Fruit fly (Drosophila melanogaster) whole organism, adult: ENCODE data around the gene HP1D3csd.

Source experiments
- CG11617 ChIP-seq: fragments of 200-800 bp; sonication (Bioruptor generic); optimal IDR thresholded peaks from 2 replicates; lab custom pipeline; 2017; ENCODE audit warnings: mild to moderate bottlenecking, missing biosample characterization, missing genetic modification reagents, missing genetic modification characterization
- CG12768 ChIP-seq: fragments of 200-800 bp; sonication (Bioruptor generic); optimal IDR thresholded peaks from 2 replicates; lab custom pipeline; 2017; ENCODE audit warnings: missing biosample characterization, missing genetic modification characterization, mild to moderate bottlenecking, moderate library complexity, missing genetic modification reagents
- CG14711 ChIP-seq: fragments of 200-800 bp; sonication (Bioruptor generic); optimal IDR thresholded peaks from 2 replicates; lab custom pipeline; 2018; ENCODE audit warnings: missing biosample characterization, mild to moderate bottlenecking, missing genetic modification characterization, moderate library complexity
- CG1620 ChIP-seq: fragments of 200-800 bp; sonication (Bioruptor generic); optimal IDR thresholded peaks from 2 replicates; lab custom pipeline; 2016; ENCODE audit warnings: missing biosample characterization, missing genetic modification characterization
- CG33017 ChIP-seq: fragments of 200-800 bp; sonication (Bioruptor generic); optimal IDR thresholded peaks from 2 replicates; lab custom pipeline; 2018; ENCODE audit warnings: missing biosample characterization, mild to moderate bottlenecking, missing genetic modification characterization, moderate library complexity
- CG5204 ChIP-seq: fragments of 200-800 bp; sonication (Bioruptor generic); optimal IDR thresholded peaks from 2 replicates; lab custom pipeline; 2016; ENCODE audit warnings: missing biosample characterization, missing genetic modification characterization
- CG7045 ChIP-seq: fragments of 200-800 bp; sonication (Bioruptor generic); optimal IDR thresholded peaks from 2 replicates; lab custom pipeline; 2017; ENCODE audit warnings: missing biosample characterization, mild to moderate bottlenecking, missing genetic modification characterization
- CG7101 ChIP-seq: fragments of 200-800 bp; sonication (Bioruptor generic); optimal IDR thresholded peaks from 2 replicates; lab custom pipeline; 2018; ENCODE audit warnings: missing biosample characterization, mild to moderate bottlenecking, missing genetic modification characterization, moderate library complexity
- Clk ChIP-seq: fragments of 200-800 bp; sonication (Bioruptor generic); optimal IDR thresholded peaks from 2 replicates; lab custom pipeline; 2017; ENCODE audit warnings: missing biosample characterization, missing genetic modification characterization
- Crg-1 ChIP-seq: fragments of 200-800 bp; sonication (Bioruptor generic); optimal IDR thresholded peaks from 2 replicates; lab custom pipeline; 2016; ENCODE audit warnings: missing biosample characterization, missing genetic modification characterization
- Hr96 ChIP-seq: fragments of 200-800 bp; sonication (Bioruptor generic); optimal IDR thresholded peaks from 2 replicates; lab custom pipeline; 2016; ENCODE audit warnings: missing biosample characterization, missing genetic modification characterization
- Mnt ChIP-seq: fragments of 200-800 bp; sonication (Bioruptor generic); optimal IDR thresholded peaks from 2 replicates; lab custom pipeline; 2016; ENCODE audit warnings: missing biosample characterization, mild to moderate bottlenecking, missing genetic modification characterization
- bab1 ChIP-seq: fragments of 200-800 bp; sonication (Bioruptor generic); optimal IDR thresholded peaks from 3 replicates; lab custom pipeline; 2019; ENCODE audit warnings: missing biosample characterization, mild to moderate bottlenecking, missing genetic modification characterization, moderate library complexity
- cic ChIP-seq: fragments of 200-800 bp; sonication (Bioruptor generic); optimal IDR thresholded peaks from 2 replicates; lab custom pipeline; 2017; ENCODE audit warnings: missing biosample characterization, mild to moderate bottlenecking, missing genetic modification characterization, moderate library complexity
- cnc ChIP-seq, 2 experiments: fragments of >200 bp; optimal IDR thresholded peaks; 2 replicates each; lab custom pipeline; 2017
- kay ChIP-seq: fragments of 200-800 bp; sonication (Bioruptor generic); peaks from one replicate; lab custom pipeline; 2016; ENCODE audit warnings: missing biosample characterization, missing genetic modification characterization, borderline replicate concordance
- ovo ChIP-seq: fragments of 200-800 bp; sonication (Bioruptor generic); optimal IDR thresholded peaks from 2 replicates; lab custom pipeline; 2016; ENCODE audit warnings: missing biosample characterization, missing genetic modification characterization
- pad ChIP-seq: fragments of 200-800 bp; sonication (Bioruptor generic); optimal IDR thresholded peaks from 3 replicates; lab custom pipeline; 2017; ENCODE audit warnings: missing biosample characterization, missing genetic modification characterization, mild to moderate bottlenecking, moderate library complexity, missing genetic modification reagents
- tj ChIP-seq: fragments of 200-800 bp; sonication (Bioruptor generic); optimal IDR thresholded peaks from 3 replicates; lab custom pipeline; 2017; ENCODE audit warnings: missing biosample characterization, mild to moderate bottlenecking, missing genetic modification characterization, moderate library complexity
- toe ChIP-seq: fragments of 200-800 bp; sonication (Bioruptor generic); optimal IDR thresholded peaks from 2 replicates; lab custom pipeline; 2016; ENCODE audit warnings: missing biosample characterization, missing genetic modification characterization

Gene HP1D3csd

dm6 chrX:19165144-19166011, 24.6 kb upstream of the HP1D3csd start:
- TF ChIP-seq Mnt (GFP tag; lab: Kevin White, UChicago), result peak; percentile 3
- TF ChIP-seq toe, result no peak
- TF ChIP-seq CG14711 (tag; lab: Kevin White, UChicago), result no peak
- TF ChIP-seq CG12768, result no peak
- no peak for TF ChIP-seq cic
- TF ChIP-seq tj (GFP tag; lab: Kevin White, UChicago), result peak; percentile 53
- peak; percentile 20 for TF ChIP-seq ovo

DNA sequence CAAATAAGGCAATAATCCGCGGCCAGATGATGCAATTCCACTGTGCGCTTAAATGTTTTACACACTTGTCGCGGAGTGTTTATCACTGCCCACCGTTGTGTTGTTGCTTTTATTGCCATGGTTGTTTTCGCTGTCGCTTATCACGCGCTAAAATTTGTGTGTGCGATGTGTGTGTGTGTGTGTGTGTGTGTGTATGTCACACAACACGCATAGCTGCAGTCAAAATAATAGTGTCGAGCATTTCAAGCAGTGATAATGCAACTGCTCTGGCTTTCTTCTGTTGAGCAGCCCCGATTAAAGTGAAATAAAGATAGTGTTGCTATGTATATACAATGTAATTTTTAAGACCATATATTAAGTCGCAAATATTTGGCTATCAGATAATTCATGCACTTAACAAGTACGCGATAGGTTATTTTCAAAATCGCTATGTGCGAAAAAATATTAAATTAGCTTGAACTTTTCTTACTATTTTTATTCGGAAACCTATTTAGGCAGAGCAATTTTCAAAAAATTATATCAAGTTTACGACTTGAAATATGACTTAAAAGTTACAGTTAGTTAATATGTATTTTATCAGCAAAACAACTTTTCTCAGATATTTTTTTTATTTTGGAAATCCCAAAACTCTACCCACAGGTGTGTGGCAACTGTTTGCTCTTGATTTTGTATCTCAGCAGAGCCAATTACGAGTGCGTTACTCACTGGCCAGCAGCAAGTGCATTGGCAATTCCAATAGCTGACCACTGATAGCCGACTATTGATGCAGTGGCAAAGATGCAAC, 23.7 kb upstream of the HP1D3csd start:
- TF ChIP-seq CG14711 (tag; lab: Kevin White, UChicago) (peak; percentile 18), Hr96 (GFP tag; lab: Kevin White, UChicago) (peak; percentile 25), cnc (optimal IDR thresholded peaks at IDR 0.05; lab: Kevin White, UChicago) (no peak), bab1 (GFP tag; lab: Kevin White, UChicago) (peak; percentile 28), kay (GFP tag; lab: Kevin White, UChicago) (peak; percentile 85), CG7101 (tag; lab: Kevin White, UChicago) (peak; percentile 41), CG11617 (peak; percentile 6), tj (GFP tag; lab: Kevin White, UChicago) (no peak), pad (GFP tag; lab: Kevin White, UChicago) (peak; percentile 20), CG7045 (GFP tag; lab: Kevin White, UChicago) (peak; percentile 11), CG5204 (GFP tag; lab: Kevin White, UChicago) (peak; percentile 50)

dm6 chrX:19167032-19167568, 22.9 kb upstream of the HP1D3csd start, which contains the start of gene RhoGAP18B:
Gene RhoGAP18B (minus strand): TSS chrX:19167082.
- TF ChIP-seq CG14711 (tag; lab: Kevin White, UChicago), result no peak

- TF ChIP-seq kay (GFP tag; lab: Kevin White, UChicago) (peak; percentile 91), CG7045 (GFP tag; lab: Kevin White, UChicago) (no peak), cic (peak; percentile 83), ovo (no peak), CG11617 (no peak), CG7101 (tag; lab: Kevin White, UChicago) (no peak), CG5204 (GFP tag; lab: Kevin White, UChicago) (no peak), Mnt (GFP tag; lab: Kevin White, UChicago) (peak; percentile 73), tj (GFP tag; lab: Kevin White, UChicago) (peak; percentile 1), Crg-1 (GFP tag; lab: Kevin White, UChicago) (no peak), CG14711 (tag; lab: Kevin White, UChicago) (no peak), CG1620 (no peak), Hr96 (GFP tag; lab: Kevin White, UChicago) (no peak), bab1 (GFP tag; lab: Kevin White, UChicago) (no peak), cnc (optimal IDR thresholded peaks at IDR 0.05; lab: Kevin White, UChicago) (no peak), pad (GFP tag; lab: Kevin White, UChicago) (no peak), Clk (GFP tag; lab: Kevin White, UChicago) (no peak), toe (no peak), CG33017 (no peak), CG12768 (no peak)
Measured at dm6 chrX:19167586-19168403, 22.2 kb upstream of the HP1D3csd start.

DNA sequence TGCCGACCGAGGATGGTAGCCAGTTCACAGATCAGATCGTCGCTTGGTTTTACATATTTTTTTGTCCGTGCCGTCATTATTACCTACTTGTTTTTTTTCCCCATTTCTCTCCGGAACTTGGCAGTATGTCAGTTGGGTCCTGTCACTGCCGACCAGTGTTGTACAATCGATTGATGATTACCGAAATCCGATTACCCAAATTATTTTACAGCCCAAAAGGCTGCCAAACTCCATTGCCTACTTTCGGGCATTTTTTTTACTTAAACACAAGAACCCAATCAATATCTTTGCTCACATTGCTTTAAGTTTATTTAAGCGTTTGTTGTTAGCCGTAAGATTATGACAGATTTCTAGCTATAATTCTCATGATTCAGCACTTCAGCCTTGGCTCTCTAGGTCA, 19.2 kb upstream of the HP1D3csd start, which contains the start of gene Inx5:
Inx5 (minus strand) TSS at position 93 of the 400 bp plus-strand sequence.
- TF ChIP-seq tj (GFP tag; lab: Kevin White, UChicago) (no peak), CG14711 (tag; lab: Kevin White, UChicago) (no peak), CG11617 (no peak), cnc (optimal IDR thresholded peaks at IDR 0.05; lab: Kevin White, UChicago) (no peak), CG7101 (tag; lab: Kevin White, UChicago) (no peak), CG7045 (GFP tag; lab: Kevin White, UChicago) (no peak), pad (GFP tag; lab: Kevin White, UChicago) (no peak), Mnt (GFP tag; lab: Kevin White, UChicago) (no peak), CG1620 (no peak), CG33017 (no peak), ovo (no peak), CG12768 (no peak), cic (no peak), kay (GFP tag; lab: Kevin White, UChicago) (no peak), Crg-1 (GFP tag; lab: Kevin White, UChicago) (no peak), toe (no peak), CG5204 (GFP tag; lab: Kevin White, UChicago) (no peak), bab1 (GFP tag; lab: Kevin White, UChicago) (no peak)
